Worm (Caenorhabditis elegans): ENCODE results near the gene T25F10.1.

ce11 chrV:6801850-6802249 lies 33.5 kb downstream of the T25F10.1 start, which contains the start of gene dmsr-10:
- TF ChIP-seq attf-5 (GFP tag; optimal IDR thresholded peaks at IDR 0.05) (no peak), lin-40 (tag; optimal IDR thresholded peaks at IDR 0.05) (no peak), ets-4 (GFP tag; optimal IDR thresholded peaks at IDR 0.05) (no peak), K11D2.4 (GFP tag; IDR thresholded peaks at IDR 0.05) (no peak), let-526 (GFP tag; IDR thresholded peaks at IDR 0.05) (no peak), snpc-4 (GFP tag; optimal IDR thresholded peaks at IDR 0.05) (no peak), snpc-4 (tag; optimal IDR thresholded peaks at IDR 0.05) (no peak), sdz-38 (tag; optimal IDR thresholded peaks at IDR 0.05) (no peak), unc-62 (GFP tag; optimal IDR thresholded peaks at IDR 0.05) (no peak), B0261.1 (tag; optimal IDR thresholded peaks at IDR 0.05) (no peak), F33H1.4 (GFP tag; IDR thresholded peaks at IDR 0.05) (no peak), him-1 (tag; optimal IDR thresholded peaks at IDR 0.05) (no peak), F10E7.11 (tag; optimal IDR thresholded peaks at IDR 0.05) (no peak), ztf-18 (tag; optimal IDR thresholded peaks at IDR 0.05) (no peak)

Measured in whole organism, young adult.